Fruit fly (Drosophila melanogaster): ENCODE measurements around the gene Oga.

- TF ChIP-seq pan (optimal IDR thresholded peaks at IDR 0.05) = no peak
- no peak for TF ChIP-seq CG8478 (optimal IDR thresholded peaks at IDR 0.05)
- no peak for TF ChIP-seq usp (GFP tag; optimal IDR thresholded peaks at IDR 0.05)
- TF ChIP-seq EcR (GFP tag; optimal IDR thresholded peaks at IDR 0.05) = no peak
- no peak for TF ChIP-seq psq (optimal IDR thresholded peaks at IDR 0.05)
- no peak for TF ChIP-seq Dll (optimal IDR thresholded peaks at IDR 0.05)
Observed at dm6 chr3R:21224230-21224629, 5.4 kb downstream of the Oga start.
